Worm (Caenorhabditis elegans): ENCODE results near the gene srx-78.

The srx-78 gene

ce11 chrV:15133812-15134211 is 39.0 kb downstream of the srx-78 start:
- peak; percentile 47 for TF ChIP-seq pqm-1 (tag; optimal IDR thresholded peaks at IDR 0.05)
- peak; percentile 62 for TF ChIP-seq elt-2 (tag; optimal IDR thresholded peaks at IDR 0.05)
- no peak for TF ChIP-seq nhr-11 (tag; optimal IDR thresholded peaks at IDR 0.05)

- TF ChIP-seq skn-1 (tag; optimal IDR thresholded peaks at IDR 0.05) (peak; percentile 9), lin-15B (tag; optimal IDR thresholded peaks at IDR 0.05) (peak; percentile 94), egl-5 (tag; optimal IDR thresholded peaks at IDR 0.05) (peak; percentile 21), elt-3 (tag; optimal IDR thresholded peaks at IDR 0.05) (peak in 1 of 3 experiments; percentile 66), fkh-2 (tag; optimal IDR thresholded peaks at IDR 0.05) (no peak), elt-1 (tag; optimal IDR thresholded peaks at IDR 0.05) (no peak), mml-1 (tag; optimal IDR thresholded peaks at IDR 0.05) (no peak), nfya-1 (tag; optimal IDR thresholded peaks at IDR 0.05; ENCODE audit: insufficient read depth) (peak; percentile 84), fos-1 (tag; optimal IDR thresholded peaks at IDR 0.05) (no peak), tbx-2 (tag; optimal IDR thresholded peaks at IDR 0.05) (no peak), nhr-77 (tag; optimal IDR thresholded peaks at IDR 0.05) (no peak), aly-2 (tag; optimal IDR thresholded peaks at IDR 0.05) (no peak), jun-1 (tag; optimal IDR thresholded peaks at IDR 0.05) (peak; percentile 39), unc-39 (tag; optimal IDR thresholded peaks at IDR 0.05) (no peak), lin-39 (tag; optimal IDR thresholded peaks at IDR 0.05) (peak; percentile 53), unc-62 (GFP tag; optimal IDR thresholded peaks at IDR 0.05) (no peak), R02D3.7 (tag; optimal IDR thresholded peaks at IDR 0.05) (peak; percentile 69), ceh-16 (tag; optimal IDR thresholded peaks at IDR 0.05) (no peak), nhr-12 (tag; optimal IDR thresholded peaks at IDR 0.05) (no peak), zag-1 (tag; optimal IDR thresholded peaks at IDR 0.05) (no peak), egl-27 (tag; optimal IDR thresholded peaks at IDR 0.05) (no peak), nhr-67 (tag; optimal IDR thresholded peaks at IDR 0.05) (no peak), ceh-28 (tag; optimal IDR thresholded peaks at IDR 0.05) (peak; percentile 42), mdl-1 (tag; optimal IDR thresholded peaks at IDR 0.05) (no peak), pha-4 (tag; optimal IDR thresholded peaks at IDR 0.05) (peak; percentile 95), nhr-28 (tag; optimal IDR thresholded peaks at IDR 0.05) (no peak), ama-1 (optimal IDR thresholded peaks at IDR 0.05) (no peak), ztf-11 (tag; optimal IDR thresholded peaks at IDR 0.05) (no peak), ceh-9 (tag; optimal IDR thresholded peaks at IDR 0.05) (no peak), hmg-11 (tag; optimal IDR thresholded peaks at IDR 0.05) (no peak), elt-2 (tag; optimal IDR thresholded peaks at IDR 0.05) (peak; percentile 43), eor-1 (tag; optimal IDR thresholded peaks at IDR 0.05) (no peak), nhr-237 (tag; optimal IDR thresholded peaks at IDR 0.05) (no peak), nhr-23 (tag; optimal IDR thresholded peaks at IDR 0.05) (peak; percentile 75), nhr-25 (tag; optimal IDR thresholded peaks at IDR 0.05) (peak; percentile 66), pqm-1 (tag; optimal IDR thresholded peaks at IDR 0.05) (peak; percentile 74), ceh-82 (tag; optimal IDR thresholded peaks at IDR 0.05) (peak; percentile 34), ZK546.5 (tag; optimal IDR thresholded peaks at IDR 0.05) (no peak), lsy-12 (tag; optimal IDR thresholded peaks at IDR 0.05) (no peak), nhr-43 (tag; optimal IDR thresholded peaks at IDR 0.05; ENCODE audit: poor library complexity, severe bottlenecking) (no peak), sea-2 (GFP tag; optimal IDR thresholded peaks at IDR 0.05) (no peak), snpc-4 (tag; optimal IDR thresholded peaks at IDR 0.05) (peak; percentile 79), fkh-10 (GFP tag; optimal IDR thresholded peaks at IDR 0.05) (peak; percentile 60)
Observed at ce11 chrV:15136772-15137171, 41.9 kb downstream of the srx-78 start, which contains the start of gene aipl-1. TSS of gene aipl-1 (minus strand) at chrV:15136801.

ce11 chrV:15139811-15140210 is 45.0 kb downstream of the srx-78 start:
- TF ChIP-seq elt-2 (tag; optimal IDR thresholded peaks at IDR 0.05) (peak; percentile 53), pha-4 (tag; optimal IDR thresholded peaks at IDR 0.05) (peak; percentile 60), fkh-2 (tag; optimal IDR thresholded peaks at IDR 0.05) (no peak), pqm-1 (tag; optimal IDR thresholded peaks at IDR 0.05) (peak; percentile 53), lin-15B (tag; optimal IDR thresholded peaks at IDR 0.05) (no peak)
